Fruit fly (Drosophila melanogaster) whole organism, embryonic: ENCODE results near the gene CG32192.

Experiments
- Abd-B ChIP-seq: fragments of 200-800 bp; sonication (Bioruptor generic); optimal IDR thresholded peaks from 2 replicates; lab custom pipeline; 2018; ENCODE audit warnings: missing biosample characterization, mild to moderate bottlenecking, missing genetic modification characterization, moderate library complexity
- CG11695 ChIP-seq: fragments of 200-800 bp; sonication (Bioruptor generic); IDR thresholded peaks from 3 replicates; pipeline ENCODE4 v1.3.6; 2022; ENCODE audit warnings: missing biosample characterization, missing genetic modification characterization
- CG12155 ChIP-seq: fragments of 200-800 bp; sonication (Bioruptor generic); optimal IDR thresholded peaks from 3 replicates; lab custom pipeline; 2016; ENCODE audit warnings: missing biosample characterization, missing genetic modification characterization
- CG13123 ChIP-seq: fragments of 200-800 bp; sonication (Bioruptor generic); optimal IDR thresholded peaks from 2 replicates; lab custom pipeline; 2016; ENCODE audit warnings: missing biosample characterization, missing genetic modification characterization
- CG13287 ChIP-seq: fragments of 200-800 bp; sonication (Bioruptor generic); IDR thresholded peaks from 2 replicates; pipeline ENCODE4 v1.3.6; 2022; ENCODE audit warnings: missing biosample characterization, missing genetic modification characterization; ENCODE audit not compliant: partially characterized antibody
- CG1603 ChIP-seq: fragments of 200-800 bp; sonication (Bioruptor generic); optimal IDR thresholded peaks from 2 replicates; lab custom pipeline; 2019; ENCODE audit warnings: missing biosample characterization, mild to moderate bottlenecking, missing genetic modification characterization, moderate library complexity
- CG17328 ChIP-seq: fragments of 200-800 bp; sonication (Bioruptor generic); IDR thresholded peaks from 2 replicates; pipeline ENCODE4 v1.3.6; 2022; ENCODE audit warnings: missing biosample characterization, missing genetic modification characterization
- CG17359 ChIP-seq: fragments of 200-800 bp; sonication (Bioruptor generic); optimal IDR thresholded peaks from 3 replicates; lab custom pipeline; 2018; ENCODE audit warnings: missing biosample characterization, mild to moderate bottlenecking, missing genetic modification characterization, moderate library complexity
- CG30020 ChIP-seq: fragments of 200-800 bp; optimal IDR thresholded peaks from 2 replicates; lab custom pipeline; 2019; ENCODE audit warnings: missing biosample characterization, mild to moderate bottlenecking, missing genetic modification characterization, moderate library complexity
- CG4404 ChIP-seq: fragments of 200-800 bp; sonication (Bioruptor generic); IDR thresholded peaks from 2 replicates; pipeline ENCODE4 v1.3.6; 2022; ENCODE audit warnings: missing biosample characterization, missing genetic modification characterization
- CG8359 ChIP-seq: fragments of 200-800 bp; sonication (Bioruptor generic); optimal IDR thresholded peaks from 2 replicates; lab custom pipeline; 2017; ENCODE audit warnings: missing biosample characterization, mild to moderate bottlenecking, missing genetic modification characterization, borderline replicate concordance
- CG9727 ChIP-seq: fragments of 200-800 bp; sonication (Bioruptor generic); optimal IDR thresholded peaks from 3 replicates; lab custom pipeline; 2017; ENCODE audit warnings: missing biosample characterization, mild to moderate bottlenecking, missing genetic modification characterization
- CTCF ChIP-seq: fragments of 200-800 bp; sonication (Bioruptor generic); optimal IDR thresholded peaks from 2 replicates; lab custom pipeline; 2017; ENCODE audit warnings: missing biosample characterization, mild to moderate bottlenecking, missing genetic modification characterization, moderate library complexity
- Doc3 ChIP-seq: fragments of 200-800 bp; sonication (Bioruptor generic); IDR thresholded peaks from 3 replicates; pipeline ENCODE4 v1.3.6; 2022; ENCODE audit warnings: missing biosample characterization, missing genetic modification characterization; ENCODE audit not compliant: partially characterized antibody
- Elba2 ChIP-seq: fragments of 200-800 bp; sonication (Bioruptor generic); optimal IDR thresholded peaks from 3 replicates; lab custom pipeline; 2016; ENCODE audit warnings: missing biosample characterization, missing genetic modification characterization
- Fer1 ChIP-seq: fragments of 200-800 bp; sonication (Bioruptor generic); optimal IDR thresholded peaks from 2 replicates; lab custom pipeline; 2017; ENCODE audit warnings: missing biosample characterization, mild to moderate bottlenecking, missing genetic modification characterization
- Fer3 ChIP-seq: fragments of 200-800 bp; sonication (Bioruptor generic); optimal IDR thresholded peaks from 2 replicates; lab custom pipeline; 2018; ENCODE audit warnings: missing biosample characterization, mild to moderate bottlenecking, missing genetic modification characterization, moderate library complexity
- HHEX ChIP-seq: fragments of 200-800 bp; sonication (Bioruptor generic); optimal IDR thresholded peaks from 3 replicates; lab custom pipeline; 2017; ENCODE audit warnings: missing biosample characterization, mild to moderate bottlenecking, missing genetic modification characterization, missing genetic modification reagents
- Hand ChIP-seq: fragments of 200-800 bp; sonication (Bioruptor generic); optimal IDR thresholded peaks from 2 replicates; lab custom pipeline; 2017; ENCODE audit warnings: mild to moderate bottlenecking, missing biosample characterization, missing genetic modification reagents, missing genetic modification characterization
- Hsf ChIP-seq: fragments of 200-800 bp; sonication (Bioruptor generic); optimal IDR thresholded peaks from 3 replicates; lab custom pipeline; 2016; ENCODE audit warnings: missing biosample characterization, missing genetic modification characterization
- Meics ChIP-seq: fragments of 200-800 bp; sonication (Bioruptor generic); optimal IDR thresholded peaks from 2 replicates; lab custom pipeline; 2017; ENCODE audit warnings: missing biosample characterization, mild to moderate bottlenecking, missing genetic modification characterization
- Nf-YA ChIP-seq: fragments of 200-800 bp; sonication (Bioruptor generic); IDR thresholded peaks from 2 replicates; pipeline ENCODE4 v1.3.6; 2022; ENCODE audit warnings: missing biosample characterization, missing genetic modification characterization
- NfI ChIP-seq: fragments of 200-800 bp; sonication (Bioruptor generic); optimal IDR thresholded peaks from 3 replicates; lab custom pipeline; 2018; ENCODE audit warnings: missing biosample characterization, mild to moderate bottlenecking, missing genetic modification characterization, moderate library complexity
- Oli ChIP-seq: fragments of 200-800 bp; sonication (Bioruptor generic); optimal IDR thresholded peaks from 2 replicates; lab custom pipeline; 2018; ENCODE audit warnings: missing biosample characterization, mild to moderate bottlenecking, missing genetic modification characterization, moderate library complexity
- Ptx1 ChIP-seq: fragments of 200-800 bp; sonication (Bioruptor generic); IDR thresholded peaks from 2 replicates; pipeline ENCODE4 v1.3.6; 2022; ENCODE audit warnings: missing biosample characterization, missing genetic modification characterization
- Rx ChIP-seq: fragments of 200-800 bp; sonication (Bioruptor generic); IDR thresholded peaks from 2 replicates; pipeline ENCODE4 v1.3.6; 2022; ENCODE audit warnings: missing biosample characterization, missing genetic modification characterization
- Scr ChIP-seq: fragments of 200-800 bp; sonication (Bioruptor generic); IDR thresholded peaks from 2 replicates; pipeline ENCODE4 v1.3.6; 2022; ENCODE audit warnings: missing biosample characterization, missing genetic modification characterization; ENCODE audit not compliant: partially characterized antibody
- Side ChIP-seq: fragments of 200-800 bp; sonication (Bioruptor generic); optimal IDR thresholded peaks from 2 replicates; lab custom pipeline; 2016; ENCODE audit warnings: missing biosample characterization, missing genetic modification characterization
- ab ChIP-seq: fragments of 200-800 bp; sonication (Bioruptor generic); optimal IDR thresholded peaks from 2 replicates; lab custom pipeline; 2016; ENCODE audit warnings: missing biosample characterization, missing genetic modification characterization
- br ChIP-seq: fragments of >200 bp; optimal IDR thresholded peaks from 2 replicates; lab custom pipeline; 2017
- cato ChIP-seq: fragments of 200-800 bp; sonication (Bioruptor generic); optimal IDR thresholded peaks from 2 replicates; lab custom pipeline; 2016; ENCODE audit warnings: missing biosample characterization, missing genetic modification characterization, borderline replicate concordance
- chm ChIP-seq: fragments of 200-800 bp; sonication (Bioruptor generic); IDR thresholded peaks from 2 replicates; pipeline ENCODE4 v1.3.6; 2022; ENCODE audit warnings: missing biosample characterization, missing genetic modification characterization
- ci ChIP-seq: fragments of 200-800 bp; sonication (Bioruptor generic); IDR thresholded peaks from 3 replicates; pipeline ENCODE4 v1.3.6; 2022; ENCODE audit warnings: missing biosample characterization, missing genetic modification characterization
- dati ChIP-seq: fragments of 200-800 bp; sonication (Bioruptor generic); IDR thresholded peaks from 2 replicates; pipeline ENCODE4 v1.3.6; 2022; ENCODE audit warnings: missing biosample characterization, missing genetic modification characterization
- esg ChIP-seq: fragments of 200-800 bp; sonication (Bioruptor generic); conservative IDR thresholded peaks from 2 replicates; pipeline ENCODE4 v1.3.6; 2022; ENCODE audit warnings: missing biosample characterization, missing genetic modification characterization
- exex ChIP-seq: fragments of 200-800 bp; sonication (Bioruptor generic); optimal IDR thresholded peaks from 4 replicates; lab custom pipeline; 2018; ENCODE audit warnings: missing biosample characterization, mild to moderate bottlenecking, missing genetic modification characterization, moderate library complexity
- ftz-f1 ChIP-seq: fragments of 200-800 bp; sonication (Bioruptor generic); optimal IDR thresholded peaks from 2 replicates; lab custom pipeline; 2016; ENCODE audit warnings: missing biosample characterization, missing genetic modification characterization
- hth ChIP-seq: fragments of >200 bp; optimal IDR thresholded peaks from 2 replicates; lab custom pipeline; 2017; ENCODE audit warnings: inconsistent platforms
- insv ChIP-seq, 2 experiments: fragments of 200-800 bp; sonication (Bioruptor generic); optimal IDR thresholded peaks; 3 replicates each; lab custom pipeline; 2016 to 2018; ENCODE audit warnings: missing biosample characterization in 2 of 2, missing genetic modification characterization in 2 of 2
- klu ChIP-seq: fragments of 200-800 bp; sonication (Bioruptor generic); IDR thresholded peaks from 2 replicates; pipeline ENCODE4 v1.3.6; 2022; ENCODE audit warnings: missing biosample characterization, missing genetic modification characterization
- mld ChIP-seq: fragments of 200-800 bp; sonication (Bioruptor generic); IDR thresholded peaks from 3 replicates; pipeline ENCODE4 v1.3.6; 2022; ENCODE audit warnings: missing biosample characterization, missing genetic modification characterization; ENCODE audit not compliant: partially characterized antibody
- oc ChIP-seq: fragments of 200-800 bp; sonication (Bioruptor generic); optimal IDR thresholded peaks from 2 replicates; lab custom pipeline; 2018; ENCODE audit warnings: missing biosample characterization, mild to moderate bottlenecking, missing genetic modification characterization, moderate library complexity
- prd ChIP-seq, 3 experiments: fragments of >200 bp in 2 of 3; fragments of 200-800 bp in 1 of 3; sonication (Bioruptor generic) in 1 of 3; optimal IDR thresholded peaks in 2 of 3; IDR thresholded peaks in 1 of 3; 2 replicates in 2 of 3; 3 replicates in 1 of 3; pipeline versions ENCODE4 v1.3.6 to Lab custom; 2017 to 2022; ENCODE audit warnings: missing biosample characterization in 1 of 3, missing genetic modification characterization in 1 of 3
- sima ChIP-seq: fragments of 200-800 bp; sonication (Bioruptor generic); optimal IDR thresholded peaks from 2 replicates; lab custom pipeline; 2016; ENCODE audit warnings: missing biosample characterization, missing genetic modification characterization
- slou ChIP-seq: fragments of 200-800 bp; sonication (Bioruptor generic); optimal IDR thresholded peaks from 3 replicates; lab custom pipeline; 2016; ENCODE audit warnings: missing biosample characterization, missing genetic modification characterization
- tio ChIP-seq: fragments of 200-800 bp; sonication (Bioruptor generic); optimal IDR thresholded peaks from 2 replicates; lab custom pipeline; 2017; ENCODE audit warnings: missing biosample characterization, missing genetic modification characterization, inconsistent platforms
- usp ChIP-seq: fragments of >200 bp; optimal IDR thresholded peaks from 2 replicates; lab custom pipeline; 2017; ENCODE audit warnings: missing biosample characterization, missing genetic modification characterization
- vnd ChIP-seq: fragments of 200-800 bp; sonication (Bioruptor generic); IDR thresholded peaks from 3 replicates; pipeline ENCODE4 v1.3.6; 2022; ENCODE audit warnings: missing biosample characterization, missing genetic modification characterization; ENCODE audit not compliant: partially characterized antibody
- wor ChIP-seq: fragments of 200-800 bp; sonication (Bioruptor generic); IDR thresholded peaks from 2 replicates; pipeline ENCODE4 v1.3.6; 2022; ENCODE audit warnings: missing biosample characterization, missing genetic modification characterization
- z ChIP-seq: fragments of 200-800 bp; sonication (Bioruptor generic); IDR thresholded peaks from 3 replicates; pipeline ENCODE4 v1.3.6; 2022; ENCODE audit warnings: missing biosample characterization, missing genetic modification characterization

Gene CG32192

DNA sequence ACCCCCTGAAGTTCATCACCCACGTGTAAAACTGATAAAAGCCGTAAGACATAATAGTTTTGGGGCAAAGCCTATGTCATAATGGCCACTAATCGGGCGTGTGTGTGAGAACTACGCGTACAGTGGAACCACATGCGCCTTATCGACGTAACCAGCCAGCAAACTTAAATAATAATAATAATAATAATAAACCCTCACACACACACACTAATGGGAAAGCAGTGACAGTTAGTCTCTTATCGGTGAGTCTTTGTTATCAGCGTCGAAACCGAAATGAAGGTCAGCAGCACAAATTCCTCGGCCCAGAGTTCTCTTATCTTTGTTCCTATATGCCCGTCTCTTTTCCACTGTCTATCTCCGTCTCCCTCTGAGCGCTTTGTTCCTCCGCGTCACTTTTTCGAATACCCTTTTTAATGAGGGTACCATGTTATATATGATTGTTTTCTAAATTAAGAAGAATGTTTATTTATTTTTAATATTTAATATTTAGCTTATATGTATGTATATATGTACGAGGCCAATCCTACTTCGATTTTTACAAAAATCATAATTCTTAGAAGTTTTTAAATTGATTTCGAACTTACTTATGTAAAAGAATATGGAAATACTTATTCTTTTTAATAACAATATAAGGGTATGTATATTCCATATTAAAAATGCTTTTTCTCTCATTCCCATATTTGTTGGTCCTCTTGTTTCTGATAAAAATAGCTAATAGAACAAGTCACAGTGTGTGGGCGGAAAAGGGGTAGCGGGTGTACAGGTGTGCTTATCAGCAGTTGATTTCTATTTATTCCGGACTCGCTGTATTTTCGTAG is 36.9 kb upstream of the CG32192 start (continued):
- TF ChIP-seq prd (optimal IDR thresholded peaks at IDR 0.05; lab: Kevin White, UChicago) (no peak), prd (GFP tag; IDR thresholded peaks at IDR 0.05; lab: Robert Waterston, UW) (peak; percentile 40; the same call in 1 of the 3 replicates), CG13287 (GFP tag; lab: Robert Waterston, UW) (no peak), ci (GFP tag; lab: Robert Waterston, UW) (no peak), Ptx1 (GFP tag; lab: Robert Waterston, UW) (peak; percentile 33), CG9727 (GFP tag; lab: Kevin White, UChicago) (peak; percentile 68), esg (0 out of 2 replicates have a peak, but pooled peaks have one; percentile 9), CG13123 (GFP tag; lab: Kevin White, UChicago) (no peak), Elba2 (GFP tag; lab: Kevin White, UChicago) (no peak), CG12155 (GFP tag; lab: Kevin White, UChicago) (peak; percentile 27), CG11695 (peak; percentile 54; the same call in 2 of the 3 replicates), oc (tag; lab: Kevin White, UChicago) (no peak), vnd (no peak), tio (GFP tag; lab: Kevin White, UChicago) (no peak), wor (GFP tag; lab: Robert Waterston, UW) (no peak), Doc3 (GFP tag; lab: Robert Waterston, UW) (no peak), CG30020 (tag; lab: Kevin White, UChicago) (peak; percentile 33), Hand (GFP tag; lab: Kevin White, UChicago) (peak; percentile 30), slou (GFP tag; lab: Kevin White, UChicago) (no peak), CTCF (GFP tag; lab: Kevin White, UChicago) (no peak), chm (GFP tag; lab: Robert Waterston, UW) (no peak), CG1603 (tag; lab: Kevin White, UChicago) (peak; percentile 14), mld (GFP tag; lab: Robert Waterston, UW) (no peak), Fer1 (GFP tag; lab: Kevin White, UChicago) (peak; percentile 50), ftz-f1 (peak; percentile 78), cato (GFP tag; lab: Kevin White, UChicago) (no peak), Hsf (GFP tag; lab: Kevin White, UChicago) (no peak), CG8359 (no peak), hth (lab: Kevin White, UChicago) (no peak), NfI (GFP tag; lab: Kevin White, UChicago) (peak; percentile 3), sima (GFP tag; lab: Kevin White, UChicago) (no peak), Meics (GFP tag; lab: Kevin White, UChicago) (peak; percentile 77), Fer3 (tag; lab: Kevin White, UChicago) (peak; percentile 75), Side (GFP tag; lab: Kevin White, UChicago) (no peak), CG17359 (tag; lab: Kevin White, UChicago) (peak; percentile 41), Rx (GFP tag; lab: Robert Waterston, UW) (no peak), z (GFP tag; lab: Robert Waterston, UW) (no peak), usp (GFP tag; lab: Kevin White, UChicago) (no peak), Oli (tag; lab: Kevin White, UChicago) (peak; percentile 26), dati (GFP tag; lab: Robert Waterston, UW) (no peak), ab (GFP tag; lab: Kevin White, UChicago) (no peak), HHEX (GFP tag; lab: Kevin White, UChicago) (peak; percentile 25), exex (tag; lab: Kevin White, UChicago) (peak; percentile 91), Nf-YA (GFP tag; lab: Robert Waterston, UW) (no peak), Scr (GFP tag; lab: Robert Waterston, UW) (no peak), CG17328 (GFP tag; lab: Robert Waterston, UW) (peak; percentile 34; the same call in 1 of the 2 replicates), Abd-B (GFP tag; lab: Kevin White, UChicago) (peak; percentile 43), insv (GFP tag; optimal IDR thresholded peaks at IDR 0.05; lab: Kevin White, UChicago) (no peak), CG4404 (GFP tag; lab: Robert Waterston, UW) (no peak), klu (no peak; the same call in 1 of the 2 replicates), br (no peak)
